Fruit fly (Drosophila melanogaster): ENCODE measurements around the gene CG11790.

DNA sequence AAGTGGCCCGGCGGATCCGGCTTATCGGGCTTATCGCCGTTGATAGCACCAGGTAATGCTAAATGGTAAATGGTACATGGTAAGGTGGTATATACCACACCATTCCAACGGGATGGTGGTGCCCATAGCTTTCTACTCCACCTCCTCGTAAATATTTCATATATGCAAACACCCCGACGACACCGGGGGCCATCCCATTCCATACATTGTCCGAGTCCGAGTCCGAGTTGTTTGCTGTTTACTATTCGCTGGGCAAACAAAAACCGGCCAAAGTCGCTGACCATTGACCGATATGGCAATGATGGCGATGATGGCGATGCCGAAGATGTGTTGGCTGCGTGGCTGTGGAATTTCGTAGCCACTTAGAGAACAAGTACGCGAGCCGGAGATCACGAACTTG is 43.4 kb upstream of the CG11790 start:
- TF ChIP-seq Myc (optimal IDR thresholded peaks at IDR 0.05) (no peak), ttk (optimal IDR thresholded peaks at IDR 0.05) (no peak)

Measured in Kc167 (cell line).